Worm (Caenorhabditis elegans): ENCODE measurements around the gene C50D2.7.
A peak's percentile ranks its signal among the peaks of the same experiment; 100 is the strongest.

- TF ChIP-seq sdz-38 (tag; optimal IDR thresholded peaks at IDR 0.05) (no peak), ceh-79 (tag; optimal IDR thresholded peaks at IDR 0.05) (no peak), T26A5.8 (tag; optimal IDR thresholded peaks at IDR 0.05) (no peak), snpc-4 (GFP tag; optimal IDR thresholded peaks at IDR 0.05) (no peak), snpc-4 (tag; optimal IDR thresholded peaks at IDR 0.05) (no peak), dpl-1 (GFP tag; optimal IDR thresholded peaks at IDR 0.05) (peak; percentile 16), ztf-28 (GFP tag; IDR thresholded peaks at IDR 0.05) (no peak), ztf-25 (GFP tag; IDR thresholded peaks at IDR 0.05) (no peak), cebp-2 (GFP tag; IDR thresholded peaks at IDR 0.05) (no peak)
These were observed 37.2 kb downstream of the C50D2.7 start for ce11 chrII:57873-58272.

Measured in whole organism, young adult.